Worm (Caenorhabditis elegans): Measurements from ENCODE around the gene gcy-23.

- TF ChIP-seq sea-2 (GFP tag; IDR thresholded peaks at IDR 0.05) (no peak), efl-1 (GFP tag; optimal IDR thresholded peaks at IDR 0.05) (no peak), xnd-1 (tag; optimal IDR thresholded peaks at IDR 0.05) (no peak), C06A6.2 (GFP tag; conservative IDR thresholded peaks at IDR 0.05) (no peak), egl-44 (GFP tag; IDR thresholded peaks at IDR 0.05) (no peak), hrde-1 (tag; optimal IDR thresholded peaks at IDR 0.05; ENCODE audit: borderline replicate concordance) (no peak)
Observed at ce11 chrIV:3305575-3305974, 16.4 kb upstream of the gcy-23 start, which contains the start of gene W08E12.2.

All from whole organism, young adult.